Fruit fly (Drosophila melanogaster): Measurements from ENCODE around the gene CAH16.

The CAH16 gene

DNA sequence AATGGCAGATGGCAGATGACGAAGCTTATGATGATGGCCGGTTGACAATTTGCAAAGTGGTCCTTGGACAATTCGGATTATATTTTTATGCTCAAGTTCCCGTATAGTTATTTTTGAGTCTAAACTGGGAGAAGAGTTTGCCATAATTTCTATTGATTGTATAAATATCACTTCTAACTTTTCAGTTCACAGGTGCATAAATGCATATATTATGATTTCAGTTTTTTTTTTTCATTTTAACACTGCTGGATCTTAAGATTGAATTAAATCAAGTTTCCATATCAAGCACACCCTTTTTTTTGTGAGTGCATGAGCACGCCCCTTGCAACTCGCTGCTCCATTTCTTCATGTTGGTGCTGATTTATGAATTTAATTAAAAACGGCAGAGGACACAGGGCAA lies 36.9 kb downstream of the CAH16 start:
- TF ChIP-seq CG17806 (tag; optimal IDR thresholded peaks at IDR 0.05), result peak; percentile 4
- peak; percentile 23 for TF ChIP-seq CG9948 (tag; optimal IDR thresholded peaks at IDR 0.05)
- TF ChIP-seq CG32121 (GFP tag; IDR thresholded peaks at IDR 0.05), result no peak
- TF ChIP-seq CG15710 (tag; optimal IDR thresholded peaks at IDR 0.05), result no peak
- no peak for TF ChIP-seq CG12605 (GFP tag; IDR thresholded peaks at IDR 0.05)
- TF ChIP-seq CG4496 (GFP tag; IDR thresholded peaks at IDR 0.05), result no peak
- peak; percentile 1 for TF ChIP-seq CG14655 (GFP tag; optimal IDR thresholded peaks at IDR 0.05)
- TF ChIP-seq CG8159 (tag; optimal IDR thresholded peaks at IDR 0.05), result peak; percentile 0
- TF ChIP-seq Pif1B (GFP tag; optimal IDR thresholded peaks at IDR 0.05), result no peak
- no peak for TF ChIP-seq EcR (GFP tag; optimal IDR thresholded peaks at IDR 0.05)
- no peak for TF ChIP-seq CG34367 (tag; optimal IDR thresholded peaks at IDR 0.05)
- no peak for TF ChIP-seq gl (tag; optimal IDR thresholded peaks at IDR 0.05)
- TF ChIP-seq D1 (tag; optimal IDR thresholded peaks at IDR 0.05), result no peak
- TF ChIP-seq Snoo (tag; optimal IDR thresholded peaks at IDR 0.05), result peak; percentile 25
- no peak for TF ChIP-seq fd96Ca (GFP tag; IDR thresholded peaks at IDR 0.05)
- no peak for TF ChIP-seq CG13204 (GFP tag; optimal IDR thresholded peaks at IDR 0.05)
- no peak for TF ChIP-seq CG8301 (tag; optimal IDR thresholded peaks at IDR 0.05)
- no peak for TF ChIP-seq Pif1A (GFP tag; optimal IDR thresholded peaks at IDR 0.05)

- no peak for TF ChIP-seq gl (tag; optimal IDR thresholded peaks at IDR 0.05)
- TF ChIP-seq EcR (GFP tag; optimal IDR thresholded peaks at IDR 0.05), result peak; percentile 52
Observed at dm6 chr3R:31301527-31301926, 41.5 kb downstream of the CAH16 start.

- no peak for TF ChIP-seq EcR (GFP tag; optimal IDR thresholded peaks at IDR 0.05)
- no peak for TF ChIP-seq CG32121 (GFP tag; IDR thresholded peaks at IDR 0.05)
- no peak for TF ChIP-seq CG34367 (tag; optimal IDR thresholded peaks at IDR 0.05)
- no peak for TF ChIP-seq CG10348 (GFP tag; IDR thresholded peaks at IDR 0.05)
- no peak for TF ChIP-seq CG17806 (tag; optimal IDR thresholded peaks at IDR 0.05)
- TF ChIP-seq CG12605 (GFP tag; IDR thresholded peaks at IDR 0.05), result no peak
- no peak for TF ChIP-seq rn (GFP tag; IDR thresholded peaks at IDR 0.05)
- TF ChIP-seq Snoo (tag; optimal IDR thresholded peaks at IDR 0.05), result no peak
- TF ChIP-seq fd96Ca (GFP tag; IDR thresholded peaks at IDR 0.05), result no peak
- TF ChIP-seq Pif1B (GFP tag; optimal IDR thresholded peaks at IDR 0.05), result no peak
- no peak for TF ChIP-seq CG8301 (tag; optimal IDR thresholded peaks at IDR 0.05)
- no peak for TF ChIP-seq CG9948 (tag; optimal IDR thresholded peaks at IDR 0.05)
- TF ChIP-seq Ets98B (GFP tag; IDR thresholded peaks at IDR 0.05), result no peak
Observed at dm6 chr3R:31305284-31305683, 45.2 kb downstream of the CAH16 start, which contains the start of gene pHCl-2. pHCl-2 (minus strand) TSS chr3R:31305384.

- TF ChIP-seq CG8301 (tag; optimal IDR thresholded peaks at IDR 0.05), result no peak
Observed at dm6 chr3R:31306454-31306853, 46.4 kb downstream of the CAH16 start.

- peak; percentile 61 for TF ChIP-seq Snoo (tag; optimal IDR thresholded peaks at IDR 0.05)
- TF ChIP-seq fd96Ca (GFP tag; IDR thresholded peaks at IDR 0.05), result no peak
- peak; percentile 41 for TF ChIP-seq CG14655 (GFP tag; optimal IDR thresholded peaks at IDR 0.05)
- TF ChIP-seq CG8301 (tag; optimal IDR thresholded peaks at IDR 0.05), result peak; percentile 22
- no peak for TF ChIP-seq CG17806 (tag; optimal IDR thresholded peaks at IDR 0.05)
- peak; percentile 21 for TF ChIP-seq Pif1A (GFP tag; optimal IDR thresholded peaks at IDR 0.05)
- TF ChIP-seq D1 (tag; optimal IDR thresholded peaks at IDR 0.05), result no peak
- TF ChIP-seq gl (tag; optimal IDR thresholded peaks at IDR 0.05), result no peak
Observed at dm6 chr3R:31308855-31309646, 49.0 kb downstream of the CAH16 start.

DNA sequence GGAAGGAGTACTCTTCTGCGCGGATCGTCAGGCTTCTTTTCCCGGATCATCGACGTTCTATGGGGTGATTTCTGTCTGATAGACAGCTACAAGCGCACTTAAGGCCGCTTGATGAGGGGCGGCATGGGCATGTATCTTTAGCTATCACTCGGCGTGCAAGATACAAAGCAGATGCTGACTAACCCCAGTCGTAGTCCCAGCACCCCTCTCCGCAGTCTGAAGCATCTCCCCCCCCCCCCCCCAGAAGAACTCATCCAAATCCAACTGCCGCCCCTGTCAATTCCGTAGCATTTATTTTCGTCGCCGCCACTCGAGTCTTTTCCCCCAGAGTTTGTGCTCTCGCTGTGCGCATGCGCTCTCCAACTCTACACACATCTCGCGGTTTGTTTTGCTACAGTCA lies 50.3 kb downstream of the CAH16 start:
- TF ChIP-seq CG12605 (GFP tag; IDR thresholded peaks at IDR 0.05) (no peak), Snoo (tag; optimal IDR thresholded peaks at IDR 0.05) (no peak), CG9948 (tag; optimal IDR thresholded peaks at IDR 0.05) (no peak), CG14655 (GFP tag; optimal IDR thresholded peaks at IDR 0.05) (no peak), CG17806 (tag; optimal IDR thresholded peaks at IDR 0.05) (no peak), EcR (GFP tag; optimal IDR thresholded peaks at IDR 0.05) (no peak), CG8301 (tag; optimal IDR thresholded peaks at IDR 0.05) (no peak), Pif1A (GFP tag; optimal IDR thresholded peaks at IDR 0.05) (no peak), D1 (tag; optimal IDR thresholded peaks at IDR 0.05) (no peak), gl (tag; optimal IDR thresholded peaks at IDR 0.05) (no peak), CG34367 (tag; optimal IDR thresholded peaks at IDR 0.05) (no peak), Pif1B (GFP tag; optimal IDR thresholded peaks at IDR 0.05) (no peak), Ets98B (GFP tag; IDR thresholded peaks at IDR 0.05) (0 out of 2 replicates have a peak, but pooled peaks have one; percentile 20), CG4496 (GFP tag; IDR thresholded peaks at IDR 0.05) (peak; percentile 31; the same call in 1 of the 3 replicates), CG8159 (tag; optimal IDR thresholded peaks at IDR 0.05) (no peak), CG10348 (GFP tag; IDR thresholded peaks at IDR 0.05) (no peak), CG32121 (GFP tag; IDR thresholded peaks at IDR 0.05) (no peak), CG13204 (GFP tag; optimal IDR thresholded peaks at IDR 0.05) (peak; percentile 45), fd96Ca (GFP tag; IDR thresholded peaks at IDR 0.05) (peak; percentile 20; the same call in 1 of the 3 replicates), CG15710 (tag; optimal IDR thresholded peaks at IDR 0.05) (no peak), rn (GFP tag; IDR thresholded peaks at IDR 0.05) (no peak)
